Worm (Caenorhabditis elegans): ENCODE measurements around the gene Y2H9A.4.

Y2H9A.4 gene

DNA sequence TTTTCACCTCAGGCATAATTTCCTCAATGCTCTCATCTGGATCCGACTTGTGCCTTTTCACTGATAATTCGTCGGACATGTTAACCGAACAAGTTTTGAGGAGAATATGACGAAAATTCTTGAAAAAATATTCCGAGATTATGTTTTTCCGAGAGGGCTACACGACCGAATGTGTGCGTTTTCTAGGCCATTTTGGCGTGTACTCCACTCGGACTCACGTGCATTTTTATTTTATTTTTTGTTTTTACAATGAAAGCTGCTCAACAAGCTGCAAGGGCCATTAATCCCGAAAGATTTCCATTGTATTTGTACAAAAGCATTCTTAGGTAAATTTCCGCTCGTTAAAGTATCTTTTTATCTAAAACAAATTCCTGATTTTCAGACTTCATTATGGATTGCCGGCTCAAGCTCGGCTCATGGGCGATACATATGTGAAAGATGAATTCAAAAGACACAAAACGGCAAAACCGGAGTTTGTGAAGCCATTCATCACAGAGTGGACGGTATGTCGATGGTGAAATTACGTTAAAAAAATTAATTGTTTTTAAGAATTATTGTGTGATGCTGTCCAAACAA, 22.6 kb downstream of the Y2H9A.4 start, which contains the start of the genes F25H9.6 and F25H9.7 (continued):
- TF ChIP-seq snpc-1.1 (tag; optimal IDR thresholded peaks at IDR 0.05; ENCODE audit: insufficient read depth) (no peak), hmg-20 (GFP tag; IDR thresholded peaks at IDR 0.05) (peak; percentile 82), tbx-9 (tag; optimal IDR thresholded peaks at IDR 0.05; ENCODE audit: borderline replicate concordance) (no peak), lin-26 (GFP tag; IDR thresholded peaks at IDR 0.05) (no peak), madf-10 (tag; optimal IDR thresholded peaks at IDR 0.05) (peak; percentile 74), F55B11.4 (tag; optimal IDR thresholded peaks at IDR 0.05; ENCODE audit: borderline replicate concordance, insufficient read depth) (no peak), nhr-27 (tag; optimal IDR thresholded peaks at IDR 0.05) (peak; percentile 46), lir-1 (GFP tag; conservative IDR thresholded peaks at IDR 0.05) (peak; percentile 93), mes-4 (tag; optimal IDR thresholded peaks at IDR 0.05) (no peak), let-526 (GFP tag; IDR thresholded peaks at IDR 0.05) (peak; percentile 77), ceh-100 (GFP tag; IDR thresholded peaks at IDR 0.05) (peak; percentile 79), egl-18 (GFP tag; IDR thresholded peaks at IDR 0.05) (0 out of 2 replicates have a peak, but pooled peaks have one; percentile 7), ZK185.1 (tag; optimal IDR thresholded peaks at IDR 0.05; ENCODE audit: poor library complexity, severe bottlenecking) (peak; percentile 95), hlh-26 (GFP tag; conservative IDR thresholded peaks at IDR 0.05) (no peak), K11D2.4 (GFP tag; IDR thresholded peaks at IDR 0.05) (peak; percentile 79), ztf-18 (tag; optimal IDR thresholded peaks at IDR 0.05) (peak; percentile 12), zim-3 (tag; optimal IDR thresholded peaks at IDR 0.05) (peak; percentile 90), him-1 (tag; optimal IDR thresholded peaks at IDR 0.05) (peak; percentile 86), cebp-1 (GFP tag; IDR thresholded peaks at IDR 0.05) (peak; percentile 25; the same call in 1 of the 2 replicates), cebp-1 (tag; optimal IDR thresholded peaks at IDR 0.05) (peak; percentile 62), ama-1 (optimal IDR thresholded peaks at IDR 0.05) (no peak), ama-1 (GFP tag; optimal IDR thresholded peaks at IDR 0.05) (peak in 1 of 2 experiments; percentile 63), sea-2 (GFP tag; IDR thresholded peaks at IDR 0.05) (peak; percentile 47; the same call in 1 of the 2 replicates), repo-1 (tag; optimal IDR thresholded peaks at IDR 0.05) (peak; percentile 58), ztf-22 (GFP tag; optimal IDR thresholded peaks at IDR 0.05) (peak; percentile 39), pbrm-1 (GFP tag; IDR thresholded peaks at IDR 0.05) (peak; percentile 70; the same call in 1 of the 2 replicates), F22D6.2 (tag; optimal IDR thresholded peaks at IDR 0.05) (peak; percentile 76), hmg-1.2 (GFP tag; IDR thresholded peaks at IDR 0.05) (0 out of 2 replicates have a peak, but pooled peaks have one; percentile 29), lin-35 (GFP tag; optimal IDR thresholded peaks at IDR 0.05) (peak in 1 of 3 experiments; percentile 64), ceh-79 (tag; optimal IDR thresholded peaks at IDR 0.05) (peak; percentile 49), hrde-1 (tag; optimal IDR thresholded peaks at IDR 0.05; ENCODE audit: borderline replicate concordance) (peak; percentile 76), lin-54 (GFP tag; optimal IDR thresholded peaks at IDR 0.05) (peak; percentile 65), chd-7 (tag; optimal IDR thresholded peaks at IDR 0.05) (peak; percentile 83), madf-8 (GFP tag; conservative IDR thresholded peaks at IDR 0.05) (peak; percentile 63), ztf-25 (GFP tag; IDR thresholded peaks at IDR 0.05) (no peak), tlf-1 (GFP tag; optimal IDR thresholded peaks at IDR 0.05) (peak; percentile 70), akir-1 (GFP tag; optimal IDR thresholded peaks at IDR 0.05) (peak; percentile 91), D2030.7 (GFP tag; IDR thresholded peaks at IDR 0.05) (peak; percentile 77), sptf-2 (GFP tag; optimal IDR thresholded peaks at IDR 0.05) (no peak), athp-1 (tag; optimal IDR thresholded peaks at IDR 0.05) (peak; percentile 79), hlh-12 (tag; optimal IDR thresholded peaks at IDR 0.05) (no peak), Y56A3A.18 (GFP tag; IDR thresholded peaks at IDR 0.05) (0 out of 2 replicates have a peak, but pooled peaks have one; percentile 57), attf-3 (GFP tag; conservative IDR thresholded peaks at IDR 0.05) (peak; percentile 78), snpc-1.3 (tag; optimal IDR thresholded peaks at IDR 0.05; ENCODE audit: insufficient read depth) (peak; percentile 31)
